Fruit fly (Drosophila melanogaster) whole organism, prepupa: ENCODE data around the gene CG7332.

Experiments
- Blimp-1 ChIP-seq: fragments of 200-800 bp; sonication (Bioruptor generic); optimal IDR thresholded peaks from 3 replicates; lab custom pipeline; 2017; ENCODE audit warnings: missing biosample characterization, missing genetic modification characterization, mild to moderate bottlenecking, moderate library complexity, missing genetic modification reagents
- CG10631 ChIP-seq: fragments of 200-800 bp; sonication (Bioruptor generic); optimal IDR thresholded peaks from 2 replicates; lab custom pipeline; 2016; ENCODE audit warnings: missing biosample characterization, missing genetic modification characterization
- CG11294 ChIP-seq: fragments of 200-800 bp; sonication (Bioruptor generic); IDR thresholded peaks from 2 replicates; pipeline ENCODE4 v1.3.6; 2022; ENCODE audit warnings: missing biosample characterization, missing genetic modification characterization
- CG11762 ChIP-seq: fragments of 200-800 bp; sonication (Bioruptor generic); optimal IDR thresholded peaks from 3 replicates; lab custom pipeline; 2016; ENCODE audit warnings: missing biosample characterization, missing genetic modification characterization; ENCODE audit not compliant: insufficient read depth
- CG15336 ChIP-seq: fragments of 200-800 bp; sonication (Bioruptor generic); IDR thresholded peaks from 2 replicates; pipeline ENCODE4 v1.3.6; 2022; ENCODE audit warnings: missing biosample characterization, missing genetic modification characterization
- CG1621 ChIP-seq: fragments of 200-800 bp; sonication (Bioruptor generic); optimal IDR thresholded peaks from 3 replicates; lab custom pipeline; 2018; ENCODE audit warnings: missing biosample characterization, mild to moderate bottlenecking, missing genetic modification characterization
- CG31627 ChIP-seq: fragments of 200-800 bp; sonication (Bioruptor generic); optimal IDR thresholded peaks from 3 replicates; lab custom pipeline; 2016; ENCODE audit warnings: missing biosample characterization, missing genetic modification characterization
- CG32006 ChIP-seq: fragments of 200-800 bp; sonication (Bioruptor generic); optimal IDR thresholded peaks from 3 replicates; lab custom pipeline; 2017; ENCODE audit warnings: missing biosample characterization, mild to moderate bottlenecking, missing genetic modification characterization
- CG34406 ChIP-seq: fragments of 200-800 bp; sonication (Bioruptor generic); optimal IDR thresholded peaks from 3 replicates; lab custom pipeline; 2016; ENCODE audit warnings: missing biosample characterization, missing genetic modification characterization
- CG3919 ChIP-seq: fragments of 200-800 bp; sonication (Bioruptor generic); optimal IDR thresholded peaks from 3 replicates; lab custom pipeline; 2016; ENCODE audit warnings: missing biosample characterization, missing genetic modification characterization
- CG4318 ChIP-seq: fragments of 200-800 bp; sonication (Bioruptor generic); optimal IDR thresholded peaks from 3 replicates; lab custom pipeline; 2017; ENCODE audit warnings: missing biosample characterization, mild to moderate bottlenecking, missing genetic modification characterization
- CG6163 ChIP-seq: fragments of 200-800 bp; sonication (Bioruptor generic); IDR thresholded peaks from 3 replicates; pipeline ENCODE4 v1.3.6; 2022; ENCODE audit warnings: missing biosample characterization, missing genetic modification characterization
- CG6276 ChIP-seq: fragments of 200-800 bp; sonication (Bioruptor generic); optimal IDR thresholded peaks from 2 replicates; lab custom pipeline; 2017; ENCODE audit warnings: missing biosample characterization, mild to moderate bottlenecking, missing genetic modification characterization
- CG6792 ChIP-seq: fragments of 200-800 bp; sonication (Bioruptor generic); optimal IDR thresholded peaks from 3 replicates; lab custom pipeline; 2016; ENCODE audit warnings: missing biosample characterization, missing genetic modification characterization
- CG6808 ChIP-seq: fragments of 200-800 bp; sonication (Bioruptor generic); optimal IDR thresholded peaks from 3 replicates; lab custom pipeline; 2017; ENCODE audit warnings: missing biosample characterization, missing genetic modification characterization, mild to moderate bottlenecking, moderate library complexity, missing genetic modification reagents
- CG6854 ChIP-seq: fragments of 200-800 bp; sonication (Bioruptor generic); optimal IDR thresholded peaks from 2 replicates; lab custom pipeline; 2017; ENCODE audit warnings: missing biosample characterization, mild to moderate bottlenecking, missing genetic modification characterization
- CG8119 ChIP-seq: fragments of 200-800 bp; sonication (Bioruptor generic); IDR thresholded peaks from 3 replicates; pipeline ENCODE4 v1.3.6; 2022; ENCODE audit warnings: missing biosample characterization, missing genetic modification characterization
- CG8319 ChIP-seq: fragments of 200-800 bp; sonication (Bioruptor generic); optimal IDR thresholded peaks from 3 replicates; lab custom pipeline; 2016; ENCODE audit warnings: missing biosample characterization, missing genetic modification characterization
- CG8632 ChIP-seq: fragments of 200-800 bp; sonication (Bioruptor generic); optimal IDR thresholded peaks from 3 replicates; lab custom pipeline; 2016; ENCODE audit warnings: missing biosample characterization, missing genetic modification characterization
- CG9139 ChIP-seq: fragments of 200-800 bp; sonication (Bioruptor generic); optimal IDR thresholded peaks from 3 replicates; lab custom pipeline; 2017; ENCODE audit warnings: missing biosample characterization, mild to moderate bottlenecking, missing genetic modification characterization
- Eip75B ChIP-seq: fragments of 200-800 bp; sonication (Bioruptor generic); optimal IDR thresholded peaks from 3 replicates; lab custom pipeline; 2016; ENCODE audit warnings: missing biosample characterization, missing genetic modification characterization
- Eip78C ChIP-seq: fragments of 200-800 bp; sonication (Bioruptor generic); peaks from one replicate; lab custom pipeline; 2016; ENCODE audit warnings: missing biosample characterization, missing genetic modification characterization
- Eip93F ChIP-seq: fragments of 200-800 bp; sonication (Bioruptor generic); optimal IDR thresholded peaks from 2 replicates; lab custom pipeline; 2016; ENCODE audit warnings: missing biosample characterization, mild to moderate bottlenecking, missing genetic modification characterization
- Gug ChIP-seq: fragments of 200-800 bp; sonication (Bioruptor generic); IDR thresholded peaks from 2 replicates; pipeline ENCODE4 v1.3.6; 2022; ENCODE audit warnings: missing biosample characterization, missing genetic modification characterization
- Hr38 ChIP-seq: sonication (Bioruptor generic); optimal IDR thresholded peaks from 2 replicates; lab custom pipeline; 2016; ENCODE audit warnings: missing biosample characterization, missing genetic modification characterization
- Hr4 ChIP-seq: fragments of 200-800 bp; sonication (Bioruptor generic); optimal IDR thresholded peaks from 3 replicates; lab custom pipeline; 2016; ENCODE audit warnings: missing biosample characterization, missing genetic modification characterization
- Met ChIP-seq: fragments of 200-800 bp; sonication (Bioruptor generic); optimal IDR thresholded peaks from 3 replicates; lab custom pipeline; 2016; ENCODE audit warnings: missing biosample characterization, missing genetic modification characterization
- Smox ChIP-seq: fragments of 200-800 bp; sonication (Bioruptor generic); optimal IDR thresholded peaks from 3 replicates; lab custom pipeline; 2016; ENCODE audit warnings: missing biosample characterization, missing genetic modification characterization
- Sox102F ChIP-seq: fragments of 200-800 bp; sonication (Bioruptor generic); optimal IDR thresholded peaks from 2 replicates; lab custom pipeline; 2016; ENCODE audit warnings: missing biosample characterization, mild to moderate bottlenecking, missing genetic modification characterization
- Sox14 ChIP-seq: fragments of 200-800 bp; sonication (Bioruptor generic); optimal IDR thresholded peaks from 3 replicates; lab custom pipeline; 2016; ENCODE audit warnings: missing biosample characterization, missing genetic modification characterization
- Sox15 ChIP-seq: fragments of 200-800 bp; sonication (Bioruptor generic); optimal IDR thresholded peaks from 3 replicates; lab custom pipeline; 2016; ENCODE audit warnings: missing biosample characterization, missing genetic modification characterization
- acj6 ChIP-seq: fragments of 200-800 bp; sonication (Bioruptor generic); optimal IDR thresholded peaks from 3 replicates; lab custom pipeline; 2016; ENCODE audit warnings: missing biosample characterization, missing genetic modification characterization
- dac ChIP-seq: fragments of 200-800 bp; sonication (Bioruptor generic); optimal IDR thresholded peaks from 2 replicates; lab custom pipeline; 2017; ENCODE audit warnings: missing biosample characterization, mild to moderate bottlenecking, missing genetic modification characterization
- dsx ChIP-seq: fragments of 200-800 bp; optimal IDR thresholded peaks from 3 replicates; lab custom pipeline; 2019; ENCODE audit warnings: missing biosample characterization, mild to moderate bottlenecking, missing genetic modification characterization, moderate library complexity; ENCODE audit not compliant: poor library complexity, severe bottlenecking
- eg ChIP-seq: fragments of 200-800 bp; sonication (Bioruptor generic); IDR thresholded peaks from 3 replicates; pipeline ENCODE4 v1.3.6; 2022; ENCODE audit warnings: missing biosample characterization, missing genetic modification characterization
- esn ChIP-seq: fragments of 200-800 bp; sonication (Bioruptor generic); optimal IDR thresholded peaks from 2 replicates; lab custom pipeline; 2016; ENCODE audit warnings: missing biosample characterization, mild to moderate bottlenecking, missing genetic modification characterization, moderate library complexity
- fd85E ChIP-seq: fragments of 200-800 bp; sonication (Bioruptor generic); optimal IDR thresholded peaks from 3 replicates; lab custom pipeline; 2016; ENCODE audit warnings: missing biosample characterization, missing genetic modification characterization
- fkh ChIP-seq: fragments of 200-800 bp; sonication (Bioruptor generic); optimal IDR thresholded peaks from 3 replicates; lab custom pipeline; 2017; ENCODE audit warnings: missing biosample characterization, mild to moderate bottlenecking, missing genetic modification characterization, moderate library complexity
- lz ChIP-seq: fragments of 200-800 bp; sonication (Bioruptor generic); optimal IDR thresholded peaks from 3 replicates; lab custom pipeline; 2016; ENCODE audit warnings: missing biosample characterization, missing genetic modification characterization
- net ChIP-seq: fragments of 200-800 bp; sonication (Bioruptor generic); optimal IDR thresholded peaks from 3 replicates; lab custom pipeline; 2016; ENCODE audit warnings: missing biosample characterization, missing genetic modification characterization
- pdm3 ChIP-seq: fragments of 200-800 bp; sonication (Bioruptor generic); optimal IDR thresholded peaks from 3 replicates; lab custom pipeline; 2016; ENCODE audit warnings: missing biosample characterization, missing genetic modification characterization
- salr ChIP-seq, 2 experiments: fragments of 200-800 bp; sonication (Bioruptor generic); optimal IDR thresholded peaks; 3 replicates each; lab custom pipeline; 2016 to 2018; ENCODE audit warnings: missing biosample characterization in 2 of 2, missing genetic modification characterization in 2 of 2, mild to moderate bottlenecking in 1 of 2
- spab ChIP-seq: fragments of 200-800 bp; sonication (Bioruptor generic); optimal IDR thresholded peaks from 2 replicates; lab custom pipeline; 2017; ENCODE audit warnings: missing biosample characterization, mild to moderate bottlenecking, missing genetic modification characterization, missing genetic modification reagents
- ss ChIP-seq, 2 experiments: fragments of 200-800 bp; sonication (Bioruptor generic); optimal IDR thresholded peaks; 2 replicates in 1 of 2; 3 replicates in 1 of 2; lab custom pipeline; 2017 to 2018; ENCODE audit warnings: mild to moderate bottlenecking in 2 of 2, missing biosample characterization in 2 of 2, missing genetic modification characterization in 2 of 2, moderate library complexity in 1 of 2
- svp ChIP-seq: fragments of 200-800 bp; sonication (Bioruptor generic); peaks from one replicate; lab custom pipeline; 2016; ENCODE audit warnings: missing biosample characterization, missing genetic modification characterization
- topi ChIP-seq: fragments of 200-800 bp; sonication (Bioruptor generic); optimal IDR thresholded peaks from 3 replicates; lab custom pipeline; 2016; ENCODE audit warnings: missing biosample characterization, missing genetic modification characterization

The CG7332 gene

DNA sequence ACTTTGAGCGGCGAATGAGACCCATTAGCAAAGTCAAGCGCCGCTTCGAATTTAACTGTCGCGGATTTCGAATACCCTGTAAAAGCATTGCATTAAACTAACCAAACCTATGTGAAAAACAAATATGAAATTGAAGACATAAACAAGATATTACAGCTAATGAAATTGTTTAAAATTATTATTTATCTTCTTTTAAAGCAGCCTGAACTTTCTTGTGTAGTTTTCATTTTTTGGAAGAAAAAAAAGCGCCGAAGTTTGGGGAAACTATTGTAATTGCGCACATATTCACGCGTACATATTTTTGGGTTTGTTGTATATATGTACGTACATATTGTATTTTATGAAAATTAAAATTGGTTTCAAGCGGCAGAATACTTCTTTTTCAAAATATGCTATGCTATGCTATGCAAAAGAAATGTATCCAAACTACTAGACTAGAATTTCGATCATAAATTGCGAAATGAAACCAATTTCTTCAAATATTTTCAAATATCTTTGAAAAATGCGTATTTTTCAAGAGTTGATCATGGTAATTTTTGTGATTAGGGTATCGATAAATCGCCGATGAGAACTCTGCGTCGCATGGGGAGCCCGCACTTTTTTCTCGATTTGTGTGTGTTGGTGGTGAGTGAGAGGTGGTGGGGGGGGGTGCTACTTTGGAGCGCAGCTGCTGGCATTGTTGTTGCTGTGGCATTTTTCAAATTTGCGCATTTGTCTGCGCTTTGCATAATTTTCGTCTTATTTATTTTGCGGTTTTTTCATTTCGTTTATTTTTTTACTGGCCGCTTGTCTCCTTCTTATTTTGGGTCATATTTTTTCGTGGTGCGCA, 42.3 kb downstream of the CG7332 start (continued):
- TF ChIP-seq CG6276 (GFP tag; lab: Kevin White, UChicago) (no peak), CG31627 (no peak), topi (peak; percentile 16), Hr4 (GFP tag; lab: Kevin White, UChicago) (no peak), CG6792 (GFP tag; lab: Kevin White, UChicago) (no peak), net (GFP tag; lab: Kevin White, UChicago) (no peak), CG4318 (GFP tag; lab: Kevin White, UChicago) (no peak), CG34406 (GFP tag; lab: Kevin White, UChicago) (no peak), CG9139 (GFP tag; lab: Kevin White, UChicago) (no peak), Sox14 (GFP tag; lab: Kevin White, UChicago) (no peak), Smox (GFP tag; lab: Kevin White, UChicago) (no peak), CG8119 (no peak), CG6854 (GFP tag; lab: Kevin White, UChicago) (no peak), CG1621 (tag; lab: Kevin White, UChicago) (no peak), svp (GFP tag; lab: Kevin White, UChicago) (peak; percentile 61), esn (GFP tag; lab: Kevin White, UChicago) (peak; percentile 21), Sox15 (GFP tag; lab: Kevin White, UChicago) (no peak), CG8632 (no peak)
- TF ChIP-seq, all 60 proteins: peak for 9

DNA sequence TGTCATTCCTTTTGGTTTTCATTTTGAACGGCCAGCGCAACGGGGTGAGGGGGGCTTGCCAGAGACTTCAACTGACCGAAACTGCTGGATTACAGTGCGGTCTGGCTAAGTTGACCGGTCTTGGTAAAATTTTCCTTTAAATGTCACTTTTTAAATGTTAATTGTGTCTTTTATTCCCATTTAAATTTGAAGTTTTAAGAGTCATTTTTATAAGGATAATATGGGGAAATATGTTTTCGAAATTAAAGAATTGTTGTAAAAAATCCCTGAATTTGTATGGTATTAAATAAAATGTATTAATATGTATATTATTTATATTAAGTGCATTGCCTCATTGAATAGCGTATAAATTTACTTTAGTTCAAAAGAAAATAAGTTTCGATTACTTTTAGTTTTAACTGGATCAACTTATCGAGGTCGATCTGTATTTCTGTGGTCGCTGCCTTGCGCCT, 44.3 kb downstream of the CG7332 start:
- TF ChIP-seq CG11762 (GFP tag; lab: Kevin White, UChicago): peak; percentile 73
- peak; percentile 79 for TF ChIP-seq CG10631
- TF ChIP-seq Eip93F (GFP tag; lab: Kevin White, UChicago): no peak
- peak; percentile 49; the same call in 2 of the 3 replicates for TF ChIP-seq CG6163 (GFP tag; lab: Robert Waterston, UW)
- TF ChIP-seq Eip78C: peak; percentile 88
- peak; percentile 67 for TF ChIP-seq dsx (GFP tag; lab: Kevin White, UChicago)
- TF ChIP-seq lz (GFP tag; lab: Kevin White, UChicago): peak; percentile 66
- TF ChIP-seq Sox15 (GFP tag; lab: Kevin White, UChicago): peak; percentile 57
- TF ChIP-seq CG34406 (GFP tag; lab: Kevin White, UChicago): peak; percentile 82
- no peak for TF ChIP-seq Hr38
- peak; percentile 47 for TF ChIP-seq Sox14 (GFP tag; lab: Kevin White, UChicago)
- peak; percentile 39 for TF ChIP-seq Eip75B (GFP tag; lab: Kevin White, UChicago)
- peak; percentile 61; the same call in 1 of the 2 replicates for TF ChIP-seq Gug (GFP tag; lab: Robert Waterston, UW)
- peak; percentile 93 for TF ChIP-seq CG32006 (GFP tag; lab: Kevin White, UChicago)
- no peak for TF ChIP-seq fkh (GFP tag; lab: Kevin White, UChicago)
- peak; percentile 63 for TF ChIP-seq dac (GFP tag; lab: Kevin White, UChicago)
- TF ChIP-seq CG8632: peak; percentile 80
- TF ChIP-seq CG11294 (GFP tag; lab: Robert Waterston, UW): no peak; the same call in 1 of the 2 replicates
- peak; percentile 47 for TF ChIP-seq CG8319 (GFP tag; lab: Kevin White, UChicago)
- no peak for TF ChIP-seq Sox102F
- TF ChIP-seq Smox (GFP tag; lab: Kevin White, UChicago): peak; percentile 42
- TF ChIP-seq Met (GFP tag; lab: Kevin White, UChicago): peak; percentile 67
- TF ChIP-seq spab (GFP tag; lab: Kevin White, UChicago): peak; percentile 80
- TF ChIP-seq CG15336 (GFP tag; lab: Robert Waterston, UW): peak; percentile 79
- TF ChIP-seq CG8119: peak; percentile 86
- TF ChIP-seq CG1621 (tag; lab: Kevin White, UChicago): no peak
- TF ChIP-seq svp (GFP tag; lab: Kevin White, UChicago): peak; percentile 88
- TF ChIP-seq CG3919 (GFP tag; lab: Kevin White, UChicago): peak; percentile 78
- TF ChIP-seq CG4318 (GFP tag; lab: Kevin White, UChicago): peak; percentile 88
- TF ChIP-seq ss (GFP tag; optimal IDR thresholded peaks at IDR 0.05; lab: Kevin White, UChicago): peak; percentile 60 to 84
- no peak for TF ChIP-seq fd85E
- TF ChIP-seq eg (GFP tag; lab: Robert Waterston, UW): peak; percentile 41; the same call in 1 of the 3 replicates
- TF ChIP-seq CG6808: peak; percentile 83
- TF ChIP-seq CG31627: peak; percentile 23
- TF ChIP-seq Blimp-1 (GFP tag; lab: Kevin White, UChicago): peak; percentile 70
- TF ChIP-seq pdm3 (GFP tag; lab: Kevin White, UChicago): peak; percentile 58
- TF ChIP-seq esn (GFP tag; lab: Kevin White, UChicago): peak; percentile 79
- peak; percentile 80 for TF ChIP-seq acj6
- peak in 1 of 2 experiments; percentile 83 for TF ChIP-seq salr (GFP tag; optimal IDR thresholded peaks at IDR 0.05; lab: Kevin White, UChicago)
